Fruit fly (Drosophila melanogaster): ENCODE results near the gene ImpL2.

Gene ImpL2

DNA sequence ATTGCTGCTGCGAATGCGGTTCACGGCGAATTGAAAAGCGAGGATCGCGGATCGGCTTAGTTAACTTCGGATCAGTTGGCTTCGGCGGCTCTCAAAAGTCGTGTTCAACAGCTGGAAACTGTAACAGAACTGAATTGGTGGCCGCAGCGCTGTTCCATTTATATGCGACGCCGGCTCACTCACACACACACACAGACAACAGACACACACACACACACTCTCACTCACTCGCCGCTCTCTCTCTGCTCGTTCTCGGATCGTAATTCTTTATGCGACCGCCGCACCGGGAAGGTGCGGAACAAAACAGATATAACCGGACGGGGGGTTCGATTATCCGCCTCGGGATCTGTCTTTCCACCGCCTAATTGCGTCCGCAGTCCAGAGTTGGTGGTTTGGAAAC lies 8.8 kb downstream of the ImpL2 start, which contains the start of gene CG46460 (continued):
- TF ChIP-seq fd102C (GFP tag; optimal IDR thresholded peaks at IDR 0.05) (no peak), chm (GFP tag; IDR thresholded peaks at IDR 0.05) (peak; percentile 69), kni (GFP tag; optimal IDR thresholded peaks at IDR 0.05) (peak; percentile 58), CG8290 (GFP tag; optimal IDR thresholded peaks at IDR 0.05) (peak; percentile 6), CG8290 (tag; optimal IDR thresholded peaks at IDR 0.05) (peak in 1 of 2 experiments; percentile 12), CG16813 (GFP tag; IDR thresholded peaks at IDR 0.05; ENCODE audit: partially characterized antibody) (0 out of 3 replicates have a peak, but pooled peaks have one; percentile 32), cad (GFP tag; optimal IDR thresholded peaks at IDR 0.05) (peak; percentile 44), amos (GFP tag; IDR thresholded peaks at IDR 0.05; ENCODE audit: partially characterized antibody) (peak; percentile 19; the same call in 1 of the 2 replicates), Nf-YC (tag; optimal IDR thresholded peaks at IDR 0.05) (peak; percentile 6), oc (tag; optimal IDR thresholded peaks at IDR 0.05) (peak; percentile 43), CG6689 (GFP tag; IDR thresholded peaks at IDR 0.05) (no peak), zen (tag; optimal IDR thresholded peaks at IDR 0.05) (peak; percentile 70), CG4360 (GFP tag; IDR thresholded peaks at IDR 0.05) (peak; percentile 39; the same call in 1 of the 2 replicates), so (GFP tag; IDR thresholded peaks at IDR 0.05) (peak; percentile 67; the same call in 2 of the 3 replicates), CG9817 (tag; optimal IDR thresholded peaks at IDR 0.05) (no peak), lab (GFP tag; optimal IDR thresholded peaks at IDR 0.05) (peak; percentile 19), HLH3B (GFP tag; IDR thresholded peaks at IDR 0.05) (no peak), CG17328 (GFP tag; IDR thresholded peaks at IDR 0.05) (peak; percentile 11; the same call in 1 of the 2 replicates), Dp (GFP tag; optimal IDR thresholded peaks at IDR 0.05) (no peak), sens-2 (GFP tag; IDR thresholded peaks at IDR 0.05) (peak; percentile 31; the same call in 1 of the 2 replicates), Ets65A (GFP tag) (peak; percentile 74), CG17829 (tag; optimal IDR thresholded peaks at IDR 0.05) (no peak), nerfin-2 (GFP tag; IDR thresholded peaks at IDR 0.05; ENCODE audit: partially characterized antibody) (peak; percentile 35; the same call in 1 of the 2 replicates), Pdp1 (GFP tag; optimal IDR thresholded peaks at IDR 0.05) (no peak), CG4707 (GFP tag; optimal IDR thresholded peaks at IDR 0.05) (peak; percentile 2), cg (GFP tag; optimal IDR thresholded peaks at IDR 0.05) (peak; percentile 94), CG17186 (GFP tag; optimal IDR thresholded peaks at IDR 0.05) (no peak), Jarid2 (GFP tag; optimal IDR thresholded peaks at IDR 0.05) (peak; percentile 84), Hmr (GFP tag; optimal IDR thresholded peaks at IDR 0.05) (peak; percentile 27), sob (GFP tag; IDR thresholded peaks at IDR 0.05) (0 out of 2 replicates have a peak, but pooled peaks have one; percentile 13), Vsx1 (GFP tag; optimal IDR thresholded peaks at IDR 0.05) (peak; percentile 26), sug (tag; optimal IDR thresholded peaks at IDR 0.05) (no peak), bowl (GFP tag; IDR thresholded peaks at IDR 0.05) (no peak), prd (optimal IDR thresholded peaks at IDR 0.05) (no peak), prd (GFP tag; IDR thresholded peaks at IDR 0.05) (peak; percentile 10; the same call in 1 of the 3 replicates), Hsf (GFP tag; optimal IDR thresholded peaks at IDR 0.05) (no peak), CG6813 (GFP tag; optimal IDR thresholded peaks at IDR 0.05) (peak; percentile 19), NC2α (GFP tag; optimal IDR thresholded peaks at IDR 0.05) (peak; percentile 69), ci (GFP tag; IDR thresholded peaks at IDR 0.05) (peak; percentile 64), CG6765 (GFP tag; optimal IDR thresholded peaks at IDR 0.05) (no peak), Scr (GFP tag; IDR thresholded peaks at IDR 0.05; ENCODE audit: partially characterized antibody) (0 out of 2 replicates have a peak, but pooled peaks have one; percentile 22), CG18764 (GFP tag; optimal IDR thresholded peaks at IDR 0.05) (no peak), Trl (optimal IDR thresholded peaks at IDR 0.05) (peak; percentile 55 to 67), Trl (GFP tag; optimal IDR thresholded peaks at IDR 0.05) (no peak), row (GFP tag; IDR thresholded peaks at IDR 0.05) (0 out of 3 replicates have a peak, but pooled peaks have one; percentile 24)

Data from whole organism, embryonic.